In the genomic region with DNA sequence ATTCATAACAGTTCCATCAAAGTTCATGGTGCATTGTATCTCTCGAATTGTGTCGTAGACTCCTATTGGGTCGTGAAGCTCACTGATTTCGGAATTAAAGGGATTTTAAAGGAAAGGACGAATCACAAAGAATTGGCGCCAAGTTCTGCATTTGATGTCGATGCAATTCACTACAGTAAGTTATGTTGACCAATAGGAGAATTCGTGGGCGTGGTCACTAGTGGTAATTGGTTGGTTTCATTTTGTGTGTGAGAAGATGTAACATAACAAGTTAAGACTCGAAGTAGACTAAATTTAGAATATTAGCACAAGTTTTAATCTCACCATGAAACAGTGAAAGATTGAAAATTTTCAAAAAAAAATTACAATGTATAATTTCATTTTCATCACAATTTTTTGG, we compare ENCODE assay signal across 3 worm cellular contexts.
TF ChIP-seq lines count a peak whose summit lies in the region.

No protein-coding gene starts in this region.

TF ChIP-seq in whole organism, L3 larva, 47 proteins besides CTCF, POLR2A, EP300 and RAD21:
- TF ChIP-seq ztf-4 (tag; optimal IDR thresholded peaks at IDR 0.05; lab: Kevin White, UChicago) = no peak
- TF ChIP-seq nfya-1 (tag; optimal IDR thresholded peaks at IDR 0.05; lab: Kevin White, UChicago; ENCODE audit: insufficient read depth) = peak; percentile 70
TF ChIP-seq in whole organism, L3 larva: peak in this region for 1.

TF ChIP-seq in whole organism, late embryonic, 69 proteins besides CTCF, POLR2A, EP300 and RAD21:
- peak; percentile 55 for TF ChIP-seq nfya-1 (tag; optimal IDR thresholded peaks at IDR 0.05; lab: Kevin White, UChicago)
- TF ChIP-seq K09A11.1 (tag; optimal IDR thresholded peaks at IDR 0.05; lab: Kevin White, UChicago; ENCODE audit: insufficient read depth) = no peak

TF ChIP-seq in whole organism, young adult, 124 proteins besides CTCF, POLR2A, EP300 and RAD21:
- TF ChIP-seq lir-1 (GFP tag; conservative IDR thresholded peaks at IDR 0.05; lab: Robert Waterston, UW) (no peak), snpc-4 (GFP tag; optimal IDR thresholded peaks at IDR 0.05; lab: Kevin White, UChicago) (peak; percentile 7), snpc-4 (tag; optimal IDR thresholded peaks at IDR 0.05; lab: Kevin White, UChicago) (no peak), T26A5.8 (tag; optimal IDR thresholded peaks at IDR 0.05; lab: Kevin White, UChicago) (no peak), ztf-6 (GFP tag; IDR thresholded peaks at IDR 0.05; lab: Robert Waterston, UW) (no peak), lag-1 (GFP tag; IDR thresholded peaks at IDR 0.05; lab: Robert Waterston, UW) (no peak)
